Fruit fly (Drosophila melanogaster) whole organism, embryonic: ENCODE measurements around the gene Lamtor3.

Experiments used
- Adf1 ChIP-seq: fragments of 200-800 bp; sonication (Bioruptor generic); IDR thresholded peaks from 2 replicates; pipeline ENCODE4 v1.3.6; 2022; ENCODE audit warnings: missing biosample characterization, missing genetic modification characterization
- B-H2 ChIP-seq: fragments of 200-800 bp; sonication (Bioruptor generic); optimal IDR thresholded peaks from 2 replicates; lab custom pipeline; 2018; ENCODE audit warnings: missing biosample characterization, mild to moderate bottlenecking, missing genetic modification characterization
- C15 ChIP-seq: fragments of 200-800 bp; sonication (Bioruptor generic); IDR thresholded peaks from 3 replicates; pipeline ENCODE4 v1.3.6; 2022; ENCODE audit warnings: missing biosample characterization, missing genetic modification characterization
- CG10274 ChIP-seq: fragments of 200-800 bp; sonication (Bioruptor generic); optimal IDR thresholded peaks from 3 replicates; lab custom pipeline; 2017; ENCODE audit warnings: missing biosample characterization, mild to moderate bottlenecking, missing genetic modification characterization
- CG10565 ChIP-seq: fragments of 200-800 bp; sonication (Bioruptor generic); optimal IDR thresholded peaks from 3 replicates; lab custom pipeline; 2016; ENCODE audit warnings: missing biosample characterization, mild to moderate bottlenecking, missing genetic modification characterization
- CG11456 ChIP-seq: fragments of 200-800 bp; sonication (Bioruptor generic); IDR thresholded peaks from 3 replicates; pipeline ENCODE4 v1.3.6; 2022; ENCODE audit warnings: missing biosample characterization, missing genetic modification characterization
- CG1233 ChIP-seq: fragments of 200-800 bp; sonication (Bioruptor generic); optimal IDR thresholded peaks from 4 replicates; lab custom pipeline; 2018; ENCODE audit warnings: missing biosample characterization, mild to moderate bottlenecking, missing genetic modification characterization
- CG12391 ChIP-seq: fragments of 200-800 bp; sonication (Bioruptor generic); optimal IDR thresholded peaks from 3 replicates; lab custom pipeline; 2018; ENCODE audit warnings: missing biosample characterization, mild to moderate bottlenecking, missing genetic modification characterization, moderate library complexity
- CG13894 ChIP-seq: fragments of 200-800 bp; sonication (Bioruptor generic); optimal IDR thresholded peaks from 3 replicates; lab custom pipeline; 2018; ENCODE audit warnings: missing biosample characterization, mild to moderate bottlenecking, missing genetic modification characterization, moderate library complexity
- CG14860 ChIP-seq: fragments of 200-800 bp; sonication (Bioruptor generic); IDR thresholded peaks from 3 replicates; pipeline ENCODE4 v1.3.6; 2022; ENCODE audit warnings: missing biosample characterization, missing genetic modification characterization; ENCODE audit not compliant: partially characterized antibody
- CG16779 ChIP-seq: fragments of 200-800 bp; sonication (Bioruptor generic); IDR thresholded peaks from 2 replicates; pipeline ENCODE4 v1.3.6; 2022; ENCODE audit warnings: missing biosample characterization, missing genetic modification characterization
- CG17912 ChIP-seq: fragments of 200-800 bp; sonication (Bioruptor generic); optimal IDR thresholded peaks from 2 replicates; lab custom pipeline; 2018; ENCODE audit warnings: missing biosample characterization, mild to moderate bottlenecking, missing genetic modification characterization
- CG2199 ChIP-seq: fragments of 200-800 bp; sonication (Bioruptor generic); IDR thresholded peaks from 3 replicates; pipeline ENCODE4 v1.3.6; 2022; ENCODE audit warnings: missing biosample characterization, missing genetic modification characterization
- CG33213 ChIP-seq: fragments of 200-800 bp; sonication (Bioruptor generic); optimal IDR thresholded peaks from 3 replicates; lab custom pipeline; 2016; ENCODE audit warnings: missing biosample characterization, missing genetic modification characterization
- CG5180 ChIP-seq: fragments of 200-800 bp; sonication (Bioruptor generic); optimal IDR thresholded peaks from 3 replicates; lab custom pipeline; 2017; ENCODE audit warnings: missing biosample characterization, missing genetic modification characterization, mild to moderate bottlenecking, moderate library complexity, missing genetic modification reagents
- CG6254 ChIP-seq: fragments of 200-800 bp; sonication (Bioruptor generic); optimal IDR thresholded peaks from 3 replicates; lab custom pipeline; 2017; ENCODE audit warnings: mild to moderate bottlenecking, missing biosample characterization, missing genetic modification reagents, missing genetic modification characterization
- CG6654 ChIP-seq: fragments of 200-800 bp; sonication (Bioruptor generic); optimal IDR thresholded peaks from 2 replicates; lab custom pipeline; 2017; ENCODE audit warnings: missing biosample characterization, mild to moderate bottlenecking, missing genetic modification characterization
- CG7928 ChIP-seq: fragments of 200-800 bp; sonication (Bioruptor generic); optimal IDR thresholded peaks from 2 replicates; lab custom pipeline; 2017; ENCODE audit warnings: missing biosample characterization, mild to moderate bottlenecking, missing genetic modification characterization
- CG9215 ChIP-seq: fragments of 200-800 bp; sonication (Bioruptor generic); IDR thresholded peaks from 2 replicates; pipeline ENCODE4 v1.3.6; 2022; ENCODE audit warnings: missing biosample characterization, missing genetic modification characterization
- CTCF ChIP-seq: fragments of 200-800 bp; sonication (Bioruptor generic); optimal IDR thresholded peaks from 2 replicates; lab custom pipeline; 2017; ENCODE audit warnings: missing biosample characterization, mild to moderate bottlenecking, missing genetic modification characterization, moderate library complexity
- Dek ChIP-seq: fragments of 200-800 bp; sonication (Bioruptor generic); optimal IDR thresholded peaks from 3 replicates; lab custom pipeline; 2019; ENCODE audit warnings: missing biosample characterization, mild to moderate bottlenecking, missing genetic modification characterization, moderate library complexity
- Doc2 ChIP-seq: fragments of 200-800 bp; sonication (Bioruptor generic); IDR thresholded peaks from 2 replicates; pipeline ENCODE4 v1.3.6; 2022; ENCODE audit warnings: missing biosample characterization, missing genetic modification characterization
- Ets97D ChIP-seq: fragments of 200-800 bp; sonication (Bioruptor generic); optimal IDR thresholded peaks from 3 replicates; lab custom pipeline; 2016; ENCODE audit warnings: missing biosample characterization, missing genetic modification characterization
- HLH4C ChIP-seq: fragments of 200-800 bp; sonication (Bioruptor generic); IDR thresholded peaks from 3 replicates; pipeline ENCODE4 v1.3.6; 2022; ENCODE audit warnings: missing biosample characterization, missing genetic modification characterization; ENCODE audit not compliant: partially characterized antibody
- Max ChIP-seq: fragments of 200-800 bp; sonication (Bioruptor generic); optimal IDR thresholded peaks from 2 replicates; lab custom pipeline; 2016; ENCODE audit warnings: missing biosample characterization, mild to moderate bottlenecking, missing genetic modification characterization
- Nf-YA ChIP-seq: fragments of 200-800 bp; sonication (Bioruptor generic); IDR thresholded peaks from 2 replicates; pipeline ENCODE4 v1.3.6; 2022; ENCODE audit warnings: missing biosample characterization, missing genetic modification characterization
- Oaz ChIP-seq: fragments of 200-800 bp; sonication (Bioruptor generic); IDR thresholded peaks from 2 replicates; pipeline ENCODE4 v1.3.6; 2022; ENCODE audit warnings: missing biosample characterization, missing genetic modification characterization
- Oli ChIP-seq: fragments of 200-800 bp; sonication (Bioruptor generic); optimal IDR thresholded peaks from 2 replicates; lab custom pipeline; 2018; ENCODE audit warnings: missing biosample characterization, mild to moderate bottlenecking, missing genetic modification characterization, moderate library complexity
- Pdp1 ChIP-seq, 2 experiments: fragments of 200-800 bp; sonication (Bioruptor generic); optimal IDR thresholded peaks; 3 replicates each; lab custom pipeline; 2016; ENCODE audit warnings: missing biosample characterization in 2 of 2, missing genetic modification characterization in 2 of 2, mild to moderate bottlenecking in 1 of 2, moderate library complexity in 1 of 2
- Sox102F ChIP-seq: fragments of 200-800 bp; sonication (Bioruptor generic); optimal IDR thresholded peaks from 2 replicates; lab custom pipeline; 2018; ENCODE audit warnings: missing biosample characterization, mild to moderate bottlenecking, missing genetic modification characterization, moderate library complexity
- aop ChIP-seq: fragments of 200-800 bp; sonication (Bioruptor generic); IDR thresholded peaks from 2 replicates; pipeline ENCODE4 v1.3.6; 2022; ENCODE audit warnings: missing biosample characterization, missing genetic modification characterization
- danr ChIP-seq: fragments of 200-800 bp; sonication (Bioruptor generic); IDR thresholded peaks from 2 replicates; pipeline ENCODE4 v1.3.6; 2022; ENCODE audit warnings: missing biosample characterization, missing genetic modification characterization
- disco-r ChIP-seq: fragments of 200-800 bp; sonication (Bioruptor generic); optimal IDR thresholded peaks from 2 replicates; lab custom pipeline; 2016; ENCODE audit warnings: missing biosample characterization, missing genetic modification characterization
- fd96Cb ChIP-seq: fragments of 200-800 bp; sonication (Bioruptor generic); optimal IDR thresholded peaks from 2 replicates; lab custom pipeline; 2018; ENCODE audit warnings: missing biosample characterization, mild to moderate bottlenecking, missing genetic modification characterization, moderate library complexity
- fu2 ChIP-seq: fragments of 200-800 bp; sonication (Bioruptor generic); optimal IDR thresholded peaks from 2 replicates; lab custom pipeline; 2016; ENCODE audit warnings: missing biosample characterization, missing genetic modification characterization
- gfzf ChIP-seq: fragments of 200-800 bp; sonication (Bioruptor generic); optimal IDR thresholded peaks from 2 replicates; lab custom pipeline; 2016; ENCODE audit warnings: missing biosample characterization, mild to moderate bottlenecking, missing genetic modification characterization, moderate library complexity
- gsb-n ChIP-seq: fragments of 200-800 bp; sonication (Bioruptor generic); optimal IDR thresholded peaks from 3 replicates; lab custom pipeline; 2018; ENCODE audit warnings: missing biosample characterization, mild to moderate bottlenecking, missing genetic modification characterization
- hkb ChIP-seq, 2 experiments: fragments of 200-800 bp in 1 of 2; fragments of >200 bp in 1 of 2; sonication (Bioruptor generic) in 1 of 2; IDR thresholded peaks in 1 of 2; optimal IDR thresholded peaks in 1 of 2; 2 replicates each; pipeline versions ENCODE4 v1.3.6 to Lab custom; 2017 to 2022; ENCODE audit warnings: missing biosample characterization in 1 of 2, missing genetic modification characterization in 1 of 2
- jigr1 ChIP-seq: fragments of 200-800 bp; sonication (Bioruptor generic); IDR thresholded peaks from 3 replicates; pipeline ENCODE4 v1.3.6; 2022; ENCODE audit warnings: missing biosample characterization, missing genetic modification characterization
- jumu ChIP-seq: fragments of 200-800 bp; sonication (Bioruptor generic); optimal IDR thresholded peaks from 3 replicates; lab custom pipeline; 2016; ENCODE audit warnings: missing biosample characterization, missing genetic modification characterization
- ken ChIP-seq: fragments of 200-800 bp; sonication (Bioruptor generic); IDR thresholded peaks from 3 replicates; pipeline ENCODE4 v1.3.6; 2022; ENCODE audit warnings: missing biosample characterization, missing genetic modification characterization
- lola ChIP-seq, 3 experiments: fragments of >200 bp in 2 of 3; fragments of 200-800 bp in 1 of 3; sonication (Bioruptor generic) in 1 of 3; optimal IDR thresholded peaks; 2 replicates each; lab custom pipeline; 2017 to 2019; ENCODE audit warnings: missing biosample characterization in 3 of 3, missing genetic modification characterization in 3 of 3, mild to moderate bottlenecking in 1 of 3, moderate library complexity in 1 of 3
- p53 ChIP-seq: fragments of 200-800 bp; sonication (Bioruptor generic); optimal IDR thresholded peaks from 2 replicates; lab custom pipeline; 2016; ENCODE audit warnings: missing biosample characterization, missing genetic modification characterization
- ssp ChIP-seq: fragments of 200-800 bp; sonication (Bioruptor generic); IDR thresholded peaks from 2 replicates; pipeline ENCODE4 v1.3.6; 2022; ENCODE audit warnings: missing biosample characterization, missing genetic modification characterization
- tgo ChIP-seq: fragments of 200-800 bp; sonication (Bioruptor generic); IDR thresholded peaks from 3 replicates; pipeline ENCODE4 v1.3.6; 2022; ENCODE audit warnings: missing biosample characterization, missing genetic modification characterization
- tin ChIP-seq: fragments of 200-800 bp; sonication (Bioruptor generic); optimal IDR thresholded peaks from 3 replicates; lab custom pipeline; 2016; ENCODE audit warnings: missing biosample characterization, missing genetic modification characterization
- tll ChIP-seq, 2 experiments: fragments of 200-800 bp in 1 of 2; fragments of >200 bp in 1 of 2; sonication (Bioruptor generic) in 1 of 2; optimal IDR thresholded peaks; 2 replicates each; lab custom pipeline; 2017 to 2019; ENCODE audit warnings: missing biosample characterization in 2 of 2, missing genetic modification characterization in 2 of 2, mild to moderate bottlenecking in 1 of 2, moderate library complexity in 1 of 2
- tna ChIP-seq: fragments of 200-800 bp; sonication (Bioruptor generic); IDR thresholded peaks from 2 replicates; pipeline ENCODE4 v1.3.6; 2022; ENCODE audit warnings: missing biosample characterization, missing genetic modification characterization; ENCODE audit not compliant: partially characterized antibody
- toy ChIP-seq: fragments of 200-800 bp; sonication (Bioruptor generic); IDR thresholded peaks from 2 replicates; pipeline ENCODE4 v1.3.6; 2022; ENCODE audit warnings: missing biosample characterization, missing genetic modification characterization
- tx ChIP-seq: fragments of 200-800 bp; sonication (Bioruptor generic); optimal IDR thresholded peaks from 2 replicates; lab custom pipeline; 2016; ENCODE audit warnings: missing biosample characterization, missing genetic modification characterization

The Lamtor3 gene

DNA sequence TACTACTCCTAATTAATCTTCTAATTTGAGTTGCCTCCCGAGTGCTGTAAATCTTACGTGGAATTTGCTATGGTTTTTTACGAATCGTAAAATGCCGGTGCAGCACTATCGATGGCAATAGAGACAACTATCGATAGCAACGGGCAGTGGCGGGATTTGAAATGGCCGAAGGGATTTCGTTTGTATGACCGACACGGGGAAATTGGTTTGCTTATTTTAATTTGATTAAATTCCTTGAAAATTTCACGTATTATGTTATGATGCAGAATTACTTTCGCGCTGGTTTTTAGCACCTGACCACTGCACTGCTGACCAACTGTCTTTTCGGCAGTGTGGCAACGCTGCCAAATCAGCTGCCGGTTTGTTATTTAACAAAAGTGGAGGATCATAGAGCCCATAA is 3.1 kb downstream of the Lamtor3 start, which contains the start of the genes GCS2beta and CG5131 (continued):
- TF ChIP-seq jumu (GFP tag; lab: Kevin White, UChicago) (peak; percentile 98), CG7928 (GFP tag; lab: Kevin White, UChicago) (peak; percentile 70), tx (peak; percentile 96), CG13894 (no peak), ken (GFP tag; lab: Robert Waterston, UW) (peak; percentile 94), lola (GFP tag; optimal IDR thresholded peaks at IDR 0.05; lab: Kevin White, UChicago) (peak in 1 of 3 experiments; percentile 84), gfzf (GFP tag; lab: Kevin White, UChicago) (peak; percentile 49), CG5180 (GFP tag; lab: Kevin White, UChicago) (peak; percentile 50), CG11456 (GFP tag; lab: Robert Waterston, UW) (peak; percentile 97), tin (GFP tag; lab: Kevin White, UChicago) (peak; percentile 95), C15 (GFP tag; lab: Robert Waterston, UW) (peak; percentile 84), tll (GFP tag; optimal IDR thresholded peaks at IDR 0.05; lab: Kevin White, UChicago) (no peak), Dek (tag; lab: Kevin White, UChicago) (peak; percentile 89), jigr1 (GFP tag; lab: Robert Waterston, UW) (peak; percentile 81), Pdp1 (GFP tag; optimal IDR thresholded peaks at IDR 0.05; lab: Kevin White, UChicago) (peak; percentile 97 to 98), hkb (optimal IDR thresholded peaks at IDR 0.05; lab: Kevin White, UChicago) (peak; percentile 71), hkb (GFP tag; IDR thresholded peaks at IDR 0.05; lab: Robert Waterston, UW) (peak; percentile 93), danr (GFP tag; lab: Robert Waterston, UW) (peak; percentile 86), CG10274 (GFP tag; lab: Kevin White, UChicago) (peak; percentile 69), HLH4C (peak; percentile 88), toy (GFP tag; lab: Robert Waterston, UW) (peak; percentile 71; the same call in 1 of the 2 replicates), CG33213 (peak; percentile 93), fd96Cb (tag; lab: Kevin White, UChicago) (peak; percentile 86), fu2 (GFP tag; lab: Kevin White, UChicago) (peak; percentile 97), CG16779 (peak; percentile 91), CG6254 (peak; percentile 71), CG12391 (tag; lab: Kevin White, UChicago) (peak; percentile 91), Ets97D (peak; percentile 92), CTCF (GFP tag; lab: Kevin White, UChicago) (peak; percentile 50), CG17912 (peak; percentile 49), Oli (tag; lab: Kevin White, UChicago) (peak; percentile 85), CG2199 (GFP tag; lab: Robert Waterston, UW) (peak; percentile 86), Sox102F (GFP tag; lab: Kevin White, UChicago) (peak; percentile 93), aop (peak; percentile 65; the same call in 1 of the 2 replicates), Doc2 (GFP tag; lab: Robert Waterston, UW) (peak; percentile 87), p53 (GFP tag; lab: Kevin White, UChicago) (peak; percentile 94), B-H2 (peak; percentile 80), Oaz (GFP tag; lab: Robert Waterston, UW) (peak; percentile 88), ssp (peak; percentile 86), tna (peak; percentile 83), Nf-YA (GFP tag; lab: Robert Waterston, UW) (peak; percentile 77), Adf1 (GFP tag; lab: Robert Waterston, UW) (peak; percentile 74), Max (peak; percentile 95), CG6654 (GFP tag; lab: Kevin White, UChicago) (peak; percentile 72), gsb-n (peak; percentile 90), CG1233 (GFP tag; lab: Kevin White, UChicago) (peak; percentile 88), CG14860 (GFP tag; lab: Robert Waterston, UW) (peak; percentile 88), CG9215 (GFP tag; lab: Robert Waterston, UW) (peak; percentile 94), CG10565 (GFP tag; lab: Kevin White, UChicago) (peak; percentile 61), disco-r (GFP tag; lab: Kevin White, UChicago) (peak; percentile 88), tgo (peak; percentile 91)
